Fruit fly (Drosophila melanogaster): ENCODE data around the gene Cyp4d2.

Gene Cyp4d2

dm6 chrX:2175956-2176469 lies at the start of gene Cyp4d2:
Cyp4d2 (plus strand) TSS chrX:2176006.
- TF ChIP-seq bab1 (GFP tag; optimal IDR thresholded peaks at IDR 0.05): no peak
- TF ChIP-seq cnc (optimal IDR thresholded peaks at IDR 0.05): peak; percentile 75 to 93
- TF ChIP-seq CG12768 (GFP tag; optimal IDR thresholded peaks at IDR 0.05): no peak
- no peak for TF ChIP-seq Mnt (GFP tag; optimal IDR thresholded peaks at IDR 0.05)
- peak; percentile 24 for TF ChIP-seq tj (GFP tag; optimal IDR thresholded peaks at IDR 0.05)
- TF ChIP-seq CG1620 (GFP tag; optimal IDR thresholded peaks at IDR 0.05): no peak

dm6 chrX:2134226-2134880 lies 41.5 kb upstream of the Cyp4d2 start:
- TF ChIP-seq Crg-1 (GFP tag; optimal IDR thresholded peaks at IDR 0.05) (no peak), CG5204 (GFP tag; optimal IDR thresholded peaks at IDR 0.05) (peak; percentile 3), CG33017 (tag; optimal IDR thresholded peaks at IDR 0.05) (peak; percentile 38), CG7045 (GFP tag; optimal IDR thresholded peaks at IDR 0.05) (no peak)

dm6 chrX:2134965-2135758 lies 40.6 kb upstream of the Cyp4d2 start:
- TF ChIP-seq Clk (GFP tag; optimal IDR thresholded peaks at IDR 0.05) (no peak), CG14711 (tag; optimal IDR thresholded peaks at IDR 0.05) (peak; percentile 98), cic (GFP tag; optimal IDR thresholded peaks at IDR 0.05) (peak; percentile 25), toe (GFP tag; optimal IDR thresholded peaks at IDR 0.05) (peak; percentile 80), bab1 (GFP tag; optimal IDR thresholded peaks at IDR 0.05) (peak; percentile 86), CG7045 (GFP tag; optimal IDR thresholded peaks at IDR 0.05) (peak; percentile 81), Hr96 (GFP tag; optimal IDR thresholded peaks at IDR 0.05) (peak; percentile 88), CG5204 (GFP tag; optimal IDR thresholded peaks at IDR 0.05) (peak; percentile 79), Crg-1 (GFP tag; optimal IDR thresholded peaks at IDR 0.05) (peak; percentile 64), CG11617 (GFP tag; optimal IDR thresholded peaks at IDR 0.05) (peak; percentile 84), ovo (GFP tag; optimal IDR thresholded peaks at IDR 0.05) (peak; percentile 33), CG1620 (GFP tag; optimal IDR thresholded peaks at IDR 0.05) (peak; percentile 58), CG12768 (GFP tag; optimal IDR thresholded peaks at IDR 0.05) (peak; percentile 55), Mnt (GFP tag; optimal IDR thresholded peaks at IDR 0.05) (peak; percentile 68), kay (GFP tag; ENCODE audit: borderline replicate concordance) (peak; percentile 74), CG33017 (tag; optimal IDR thresholded peaks at IDR 0.05) (peak; percentile 76), tj (GFP tag; optimal IDR thresholded peaks at IDR 0.05) (no peak), cnc (optimal IDR thresholded peaks at IDR 0.05) (no peak), CG7101 (tag; optimal IDR thresholded peaks at IDR 0.05) (peak; percentile 90), pad (GFP tag; optimal IDR thresholded peaks at IDR 0.05) (peak; percentile 73)

dm6 chrX:2135868-2136787 lies 39.7 kb upstream of the Cyp4d2 start:
- peak; percentile 16 for TF ChIP-seq CG5204 (GFP tag; optimal IDR thresholded peaks at IDR 0.05)
- no peak for TF ChIP-seq Crg-1 (GFP tag; optimal IDR thresholded peaks at IDR 0.05)

dm6 chrX:2136831-2137452 lies 38.9 kb upstream of the Cyp4d2 start:
- TF ChIP-seq pad (GFP tag; optimal IDR thresholded peaks at IDR 0.05) (peak; percentile 96), CG11617 (GFP tag; optimal IDR thresholded peaks at IDR 0.05) (peak; percentile 91), cic (GFP tag; optimal IDR thresholded peaks at IDR 0.05) (peak; percentile 45), CG12768 (GFP tag; optimal IDR thresholded peaks at IDR 0.05) (peak; percentile 97), kay (GFP tag; ENCODE audit: borderline replicate concordance) (no peak), bab1 (GFP tag; optimal IDR thresholded peaks at IDR 0.05) (peak; percentile 97), Crg-1 (GFP tag; optimal IDR thresholded peaks at IDR 0.05) (peak; percentile 93), CG5204 (GFP tag; optimal IDR thresholded peaks at IDR 0.05) (peak; percentile 75), cnc (optimal IDR thresholded peaks at IDR 0.05) (no peak), Mnt (GFP tag; optimal IDR thresholded peaks at IDR 0.05) (peak; percentile 66), CG14711 (tag; optimal IDR thresholded peaks at IDR 0.05) (peak; percentile 99), CG1620 (GFP tag; optimal IDR thresholded peaks at IDR 0.05) (peak; percentile 81), tj (GFP tag; optimal IDR thresholded peaks at IDR 0.05) (peak; percentile 85), CG7101 (tag; optimal IDR thresholded peaks at IDR 0.05) (peak; percentile 99), Hr96 (GFP tag; optimal IDR thresholded peaks at IDR 0.05) (peak; percentile 94), CG33017 (tag; optimal IDR thresholded peaks at IDR 0.05) (peak; percentile 97), toe (GFP tag; optimal IDR thresholded peaks at IDR 0.05) (peak; percentile 49), ovo (GFP tag; optimal IDR thresholded peaks at IDR 0.05) (peak; percentile 78), CG7045 (GFP tag; optimal IDR thresholded peaks at IDR 0.05) (peak; percentile 80), Clk (GFP tag; optimal IDR thresholded peaks at IDR 0.05) (peak; percentile 55)

Data from whole organism, adult.